Worm (Caenorhabditis elegans): ENCODE data around the gene F14H3.14.

Gene F14H3.14

DNA sequence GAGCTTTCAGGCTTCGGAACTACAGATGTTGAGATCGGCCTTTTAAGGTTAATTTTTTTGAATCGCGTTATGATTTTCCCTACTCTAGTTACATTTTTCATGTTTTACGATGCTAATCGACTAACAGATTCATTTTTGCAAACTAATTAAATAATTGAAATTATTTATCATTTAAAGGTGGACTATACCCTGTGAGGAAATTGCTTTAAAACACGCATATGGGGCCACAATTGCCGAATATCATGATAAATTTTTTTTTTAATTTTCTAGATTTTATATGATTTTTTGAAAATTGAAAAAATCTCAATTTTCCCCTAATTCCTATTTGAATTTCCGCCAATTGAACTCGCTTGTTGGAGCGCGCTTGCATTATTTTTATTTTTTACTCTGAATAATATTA is 695 bp downstream of the F14H3.14 start, which contains the start of gene fbxa-100:
fbxa-100 (minus strand) TSS at position 101 of the 400 bp plus-strand sequence.
- TF ChIP-seq hpl-2 (GFP tag; optimal IDR thresholded peaks at IDR 0.05) (no peak), nhr-71 (tag; optimal IDR thresholded peaks at IDR 0.05) (no peak), unc-30 (tag; optimal IDR thresholded peaks at IDR 0.05) (no peak), swsn-7 (tag; optimal IDR thresholded peaks at IDR 0.05) (no peak), nhr-11 (tag; optimal IDR thresholded peaks at IDR 0.05) (no peak), egl-27 (tag; optimal IDR thresholded peaks at IDR 0.05) (no peak), isw-1 (GFP tag; IDR thresholded peaks at IDR 0.05) (no peak), lin-14 (GFP tag; optimal IDR thresholded peaks at IDR 0.05) (no peak), lin-13 (GFP tag; optimal IDR thresholded peaks at IDR 0.05) (no peak), ceh-90 (tag; optimal IDR thresholded peaks at IDR 0.05) (no peak), nhr-19 (GFP tag; conservative IDR thresholded peaks at IDR 0.05) (no peak), nhr-47 (tag; optimal IDR thresholded peaks at IDR 0.05) (no peak), mdl-1 (tag; optimal IDR thresholded peaks at IDR 0.05) (no peak), pax-3 (tag; optimal IDR thresholded peaks at IDR 0.05) (no peak)

DNA sequence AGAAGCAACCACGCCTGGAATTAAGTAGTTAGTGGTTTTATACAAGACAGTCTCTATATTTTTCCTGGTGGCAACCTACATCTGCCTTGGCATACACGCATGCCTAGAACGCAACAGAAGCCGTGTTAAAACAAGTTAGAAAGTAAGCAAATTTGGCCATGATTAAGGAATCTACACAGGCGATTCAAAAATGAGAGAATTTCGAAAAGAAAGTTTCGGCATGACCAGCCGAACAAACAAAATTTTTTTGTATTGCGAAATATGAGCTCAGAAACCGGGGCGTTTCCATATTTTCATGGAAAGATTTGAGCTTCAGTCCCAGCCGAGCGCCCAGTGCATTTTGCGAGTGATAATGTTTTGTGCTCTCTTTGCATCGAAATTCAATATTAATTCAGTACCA is 2.6 kb downstream of the F14H3.14 start, which contains the start of gene F14H3.15:
F14H3.15 (minus strand) TSS at position 101 of the 400 bp plus-strand sequence.
- TF ChIP-seq fkh-4 (tag; optimal IDR thresholded peaks at IDR 0.05; ENCODE audit: borderline replicate concordance) (no peak), nhr-237 (tag; optimal IDR thresholded peaks at IDR 0.05) (no peak), lin-35 (GFP tag; optimal IDR thresholded peaks at IDR 0.05) (no peak), mdl-1 (tag; optimal IDR thresholded peaks at IDR 0.05) (no peak), sptf-1 (tag; optimal IDR thresholded peaks at IDR 0.05) (no peak), fkh-8 (tag; optimal IDR thresholded peaks at IDR 0.05) (no peak), lin-14 (GFP tag; optimal IDR thresholded peaks at IDR 0.05) (no peak), elt-2 (tag; optimal IDR thresholded peaks at IDR 0.05) (no peak), irx-1 (tag; optimal IDR thresholded peaks at IDR 0.05) (no peak)

DNA sequence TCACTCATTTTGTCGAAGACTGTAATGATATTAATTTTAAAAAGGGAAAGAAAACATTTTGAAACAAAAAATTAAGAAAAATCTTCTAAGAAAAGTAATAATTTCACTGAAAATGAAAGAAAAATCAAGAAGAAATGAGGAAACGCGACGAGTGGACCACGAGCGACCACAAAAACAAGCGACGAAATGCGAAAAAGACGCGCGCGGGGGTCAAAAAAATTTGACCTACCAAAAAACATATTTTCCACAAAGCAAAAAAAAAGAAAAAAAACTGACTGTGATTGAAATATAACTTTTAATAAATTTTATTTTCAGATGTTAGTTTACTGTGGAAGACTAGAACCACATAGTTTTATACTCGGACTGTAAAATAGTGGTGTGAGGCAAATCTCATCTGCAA is 3.8 kb downstream of the F14H3.14 start, which contains the start of gene F14H3.6:
F14H3.6 (minus strand) TSS at position 22 of the 400 bp plus-strand sequence.
- TF ChIP-seq lin-39 (tag; optimal IDR thresholded peaks at IDR 0.05): no peak
- TF ChIP-seq nhr-47 (tag; optimal IDR thresholded peaks at IDR 0.05): no peak
- TF ChIP-seq mab-9 (GFP tag; IDR thresholded peaks at IDR 0.05): no peak
- no peak for TF ChIP-seq nhr-84 (tag; optimal IDR thresholded peaks at IDR 0.05)
- TF ChIP-seq alr-1 (tag; optimal IDR thresholded peaks at IDR 0.05; ENCODE audit: borderline replicate concordance): no peak
- TF ChIP-seq nhr-12 (tag; optimal IDR thresholded peaks at IDR 0.05): no peak
- TF ChIP-seq mef-2 (tag; optimal IDR thresholded peaks at IDR 0.05): no peak
- TF ChIP-seq lsy-2 (tag; optimal IDR thresholded peaks at IDR 0.05): no peak
- no peak for TF ChIP-seq zag-1 (tag; optimal IDR thresholded peaks at IDR 0.05)
- no peak for TF ChIP-seq pqm-1 (tag; optimal IDR thresholded peaks at IDR 0.05)

DNA sequence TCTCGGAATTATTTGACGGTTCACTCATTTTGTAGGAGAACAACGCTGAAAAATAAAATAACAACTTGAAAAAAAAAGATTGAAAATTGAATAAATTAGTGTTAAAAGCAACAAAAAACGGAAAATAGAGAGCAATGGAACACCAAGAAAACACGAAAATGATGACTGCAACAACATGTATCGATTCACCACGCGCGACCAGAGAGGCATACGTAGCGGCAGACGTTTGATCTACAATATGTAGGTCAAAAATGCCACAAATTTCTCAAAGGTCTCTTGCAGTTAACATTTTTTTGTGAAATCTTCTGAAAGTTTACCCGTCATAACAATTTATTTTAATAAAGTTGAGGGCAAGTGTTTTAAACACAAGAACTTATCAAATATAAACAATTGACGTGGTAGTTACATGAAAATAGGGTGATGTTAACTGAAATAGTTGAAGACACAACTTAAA is 5.7 kb downstream of the F14H3.14 start, which contains the start of gene F14H3.5:
F14H3.5 (minus strand) TSS at position 51 of the 454 bp plus-strand sequence.
- no peak for TF ChIP-seq efl-1 (optimal IDR thresholded peaks at IDR 0.05)
- TF ChIP-seq efl-1 (GFP tag; optimal IDR thresholded peaks at IDR 0.05 in 1 of 2): peak in 1 of 2 experiments; percentile 12
- TF ChIP-seq unc-62 (GFP tag; optimal IDR thresholded peaks at IDR 0.05): no peak

DNA sequence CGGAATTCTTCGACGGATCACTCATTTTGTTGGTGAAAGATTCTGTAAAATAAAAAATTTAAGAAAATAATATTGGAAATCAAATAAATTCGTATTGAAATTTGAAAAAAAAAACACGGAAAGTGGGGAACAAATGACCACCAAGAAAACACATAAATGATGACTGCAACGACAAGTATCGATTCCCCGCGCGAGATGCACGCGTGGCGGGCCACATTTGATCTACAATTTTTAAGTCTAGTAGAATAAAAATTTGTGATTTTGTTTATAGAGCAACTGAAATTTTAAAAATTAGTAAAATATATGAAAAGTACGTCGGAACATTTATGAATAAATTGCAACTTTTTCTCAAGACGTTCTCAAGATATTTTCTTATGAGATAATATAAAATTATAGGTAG is 7.7 kb downstream of the F14H3.14 start, which contains the start of gene F14H3.4:
F14H3.4 (minus strand) TSS at position 42 of the 400 bp plus-strand sequence.
- no peak for TF ChIP-seq efl-3 (GFP tag; optimal IDR thresholded peaks at IDR 0.05)
- no peak for TF ChIP-seq Y116A8C.19 (tag; optimal IDR thresholded peaks at IDR 0.05; ENCODE audit: borderline replicate concordance)
- no peak for TF ChIP-seq nhr-76 (tag; optimal IDR thresholded peaks at IDR 0.05)
- TF ChIP-seq nhr-84 (tag; optimal IDR thresholded peaks at IDR 0.05): no peak
